Worm (Caenorhabditis elegans) whole organism, late embryonic: ENCODE results near the gene srx-95.

Experiments used
- C08G9.2 ChIP-seq: sonication (generic microtip); optimal IDR thresholded peaks from 2 replicates; lab custom pipeline; 2016; ENCODE audit warnings: mild to moderate bottlenecking, missing genetic modification characterization, moderate library complexity, missing compliant biosample characterization
- C38D4.7 ChIP-seq: fragments of 200-800 bp; sonication (Bioruptor generic); optimal IDR thresholded peaks from 2 replicates; lab custom pipeline; 2018; ENCODE audit warnings: mild to moderate bottlenecking, missing genetic modification characterization, moderate library complexity, missing compliant biosample characterization
- ama-1 ChIP-seq: fragments of 150-350 bp; optimal IDR thresholded peaks from 2 replicates; lab custom pipeline; 2014
- dmd-4 ChIP-seq: sonication (generic microtip); optimal IDR thresholded peaks from 2 replicates; lab custom pipeline; 2016; ENCODE audit warnings: borderline replicate concordance, missing genetic modification characterization, missing compliant biosample characterization
- eyg-1 ChIP-seq: sonication (generic microtip); optimal IDR thresholded peaks from 2 replicates; lab custom pipeline; 2016; ENCODE audit warnings: missing genotype, missing genetic modification characterization, missing compliant biosample characterization
- fkh-10 ChIP-seq: fragments of 150-350 bp; optimal IDR thresholded peaks from 2 replicates; lab custom pipeline; 2014; ENCODE audit warnings: missing biosample characterization, missing genetic modification reagents, missing genetic modification characterization
- gmeb-2 ChIP-seq: sonication (generic microtip); optimal IDR thresholded peaks from 2 replicates; lab custom pipeline; 2016; ENCODE audit warnings: missing genetic modification characterization, inconsistent platforms, missing compliant biosample characterization
- odd-2 ChIP-seq: sonication (generic microtip); optimal IDR thresholded peaks from 2 replicates; lab custom pipeline; 2017; ENCODE audit warnings: antibody characterized with exemption, mild to moderate bottlenecking, missing genetic modification characterization, missing compliant biosample characterization
- pat-9 ChIP-seq: fragments of 200-800 bp; sonication (Bioruptor generic); optimal IDR thresholded peaks from 2 replicates; lab custom pipeline; 2018; ENCODE audit warnings: mild to moderate bottlenecking, missing genetic modification characterization, moderate library complexity, missing compliant biosample characterization
- pax-1 ChIP-seq: fragments of 150-350 bp; optimal IDR thresholded peaks from 2 replicates; lab custom pipeline; 2014; ENCODE audit warnings: missing biosample characterization, missing genetic modification characterization
- pha-2 ChIP-seq: sonication (generic microtip); optimal IDR thresholded peaks from 2 replicates; lab custom pipeline; 2017; ENCODE audit warnings: mild to moderate bottlenecking, missing genetic modification characterization, missing compliant biosample characterization
- sdc-2 ChIP-seq: sonication (generic microtip); optimal IDR thresholded peaks from 2 replicates; lab custom pipeline; 2016; ENCODE audit warnings: missing genotype, missing genetic modification characterization, missing compliant biosample characterization
- zip-5 ChIP-seq: sonication (generic microtip); optimal IDR thresholded peaks from 2 replicates; lab custom pipeline; 2016; ENCODE audit warnings: missing genetic modification characterization, missing compliant biosample characterization

DNA sequence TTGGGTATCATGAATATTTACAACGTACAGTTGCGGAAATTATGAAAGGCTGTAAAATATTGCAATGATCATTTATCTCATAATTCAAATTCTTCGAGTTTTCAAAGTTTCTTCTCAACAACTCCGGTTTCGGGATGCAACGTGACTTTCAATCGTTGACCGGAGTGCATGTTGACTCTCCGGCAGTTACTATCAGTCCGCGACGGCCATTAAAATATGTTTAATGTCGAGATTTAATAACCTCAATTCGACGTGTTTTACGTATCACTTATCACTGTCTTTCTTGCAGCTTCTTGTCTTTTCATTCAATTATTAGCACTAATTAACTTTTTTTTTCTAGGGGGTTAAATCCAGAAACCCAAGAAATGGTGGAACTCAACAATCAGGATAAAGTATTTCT is 36.4 kb downstream of the srx-95 start, which contains the start of gene tsp-10:
- no peak for TF ChIP-seq gmeb-2
- no peak for TF ChIP-seq C08G9.2 (tag; lab: Kevin White, UChicago)
- no peak for TF ChIP-seq pat-9
- TF ChIP-seq pha-2 (tag; lab: Kevin White, UChicago), result no peak
- no peak for TF ChIP-seq dmd-4 (tag; lab: Kevin White, UChicago)
- no peak for TF ChIP-seq zip-5 (tag; lab: Kevin White, UChicago)
- TF ChIP-seq fkh-10 (GFP tag; lab: Kevin White, UChicago), result no peak
- no peak for TF ChIP-seq sdc-2
- no peak for TF ChIP-seq C38D4.7 (GFP tag; lab: Kevin White, UChicago)
- no peak for TF ChIP-seq pax-1
- TF ChIP-seq eyg-1, result no peak
- TF ChIP-seq odd-2 (tag; lab: Kevin White, UChicago), result no peak
- no peak for TF ChIP-seq ama-1 (lab: Kevin White, UChicago)
